Worm (Caenorhabditis elegans) whole organism, L3 larva: Measurements from ENCODE around the gene C55A6.1.

Experiments used
- R02D3.7 ChIP-seq: fragments of 150-350 bp; optimal IDR thresholded peaks from 2 replicates; lab custom pipeline; 2014; ENCODE audit warnings: missing biosample characterization, missing genetic modification characterization
- ZK546.5 ChIP-seq: sonication (generic microtip); optimal IDR thresholded peaks from 2 replicates; lab custom pipeline; 2017; ENCODE audit warnings: missing biosample characterization, missing genetic modification characterization
- aly-2 ChIP-seq: fragments of 150-350 bp; optimal IDR thresholded peaks from 2 replicates; lab custom pipeline; 2014; ENCODE audit warnings: missing biosample characterization, missing genetic modification characterization
- ama-1 ChIP-seq: fragments of 150-350 bp; optimal IDR thresholded peaks from 2 replicates; lab custom pipeline; 2018
- ceh-28 ChIP-seq: fragments of 150-350 bp; optimal IDR thresholded peaks from 2 replicates; lab custom pipeline; 2014; ENCODE audit warnings: missing biosample characterization, missing genetic modification reagents, missing genetic modification characterization
- ceh-82 ChIP-seq: fragments of 150-350 bp; optimal IDR thresholded peaks from 2 replicates; lab custom pipeline; 2014; ENCODE audit warnings: missing biosample characterization, missing genetic modification characterization
- ceh-9 ChIP-seq: sonication (generic microtip); optimal IDR thresholded peaks from 2 replicates; lab custom pipeline; 2018; ENCODE audit warnings: missing biosample characterization, missing genetic modification characterization
- daf-12 ChIP-seq: fragments of 150-350 bp; optimal IDR thresholded peaks from 2 replicates; lab custom pipeline; 2014; ENCODE audit warnings: missing biosample characterization, missing genetic modification reagents, missing genetic modification characterization
- egl-27 ChIP-seq: sonication (generic microtip); optimal IDR thresholded peaks from 4 replicates; lab custom pipeline; 2017; ENCODE audit warnings: missing biosample characterization, missing genetic modification reagents, missing genetic modification characterization
- egl-5 ChIP-seq: fragments of 150-350 bp; optimal IDR thresholded peaks from 2 replicates; lab custom pipeline; 2017; ENCODE audit warnings: missing biosample characterization, missing genetic modification reagents, missing genetic modification characterization, inconsistent platforms
- elt-1 ChIP-seq: fragments of 150-350 bp; optimal IDR thresholded peaks from 2 replicates; lab custom pipeline; 2014; ENCODE audit warnings: missing biosample characterization, missing genetic modification characterization
- elt-2 ChIP-seq: sonication (generic microtip); optimal IDR thresholded peaks from 2 replicates; lab custom pipeline; 2016; ENCODE audit warnings: missing genetic modification reagents, mild to moderate bottlenecking, missing genetic modification characterization, missing compliant biosample characterization
- fkh-10 ChIP-seq: sonication (generic microtip); optimal IDR thresholded peaks from 2 replicates; lab custom pipeline; 2017; ENCODE audit warnings: missing biosample characterization, missing genetic modification reagents, missing genetic modification characterization
- fkh-2 ChIP-seq: fragments of 150-350 bp; optimal IDR thresholded peaks from 2 replicates; lab custom pipeline; 2014; ENCODE audit warnings: missing biosample characterization, missing genetic modification reagents, missing genetic modification characterization
- fos-1 ChIP-seq: fragments of 150-350 bp; optimal IDR thresholded peaks from 2 replicates; lab custom pipeline; 2014; ENCODE audit warnings: missing biosample characterization, missing genetic modification characterization
- jun-1 ChIP-seq: fragments of 150-350 bp; optimal IDR thresholded peaks from 2 replicates; lab custom pipeline; 2014; ENCODE audit warnings: missing biosample characterization, missing genetic modification reagents, missing genetic modification characterization
- lin-15B ChIP-seq: fragments of 150-350 bp; optimal IDR thresholded peaks from 2 replicates; lab custom pipeline; 2014; ENCODE audit warnings: missing biosample characterization, missing genetic modification characterization
- lin-39 ChIP-seq: fragments of 150-350 bp; optimal IDR thresholded peaks from 2 replicates; lab custom pipeline; 2018; ENCODE audit warnings: missing biosample characterization, missing genetic modification reagents, missing genetic modification characterization
- lsy-12 ChIP-seq: sonication (generic microtip); optimal IDR thresholded peaks from 2 replicates; lab custom pipeline; 2016; ENCODE audit warnings: mild to moderate bottlenecking, missing genetic modification characterization, missing compliant biosample characterization
- nfya-1 ChIP-seq: sonication (generic microtip); optimal IDR thresholded peaks from 2 replicates; lab custom pipeline; 2017; ENCODE audit warnings: missing genetic modification characterization, mild to moderate bottlenecking, missing compliant biosample characterization, antibody characterized with exemption, moderate library complexity; ENCODE audit not compliant: insufficient read depth
- nhr-12 ChIP-seq: fragments of 150-350 bp; optimal IDR thresholded peaks from 2 replicates; lab custom pipeline; 2014; ENCODE audit warnings: missing biosample characterization, missing genetic modification characterization
- nhr-23 ChIP-seq: fragments of 150-350 bp; optimal IDR thresholded peaks from 2 replicates; lab custom pipeline; 2014; ENCODE audit warnings: missing biosample characterization, missing genetic modification reagents, missing genetic modification characterization
- nhr-237 ChIP-seq: fragments of 150-350 bp; optimal IDR thresholded peaks from 2 replicates; lab custom pipeline; 2014; ENCODE audit warnings: missing biosample characterization, missing genetic modification characterization
- nhr-28 ChIP-seq: fragments of 150-350 bp; optimal IDR thresholded peaks from 2 replicates; lab custom pipeline; 2014; ENCODE audit warnings: missing biosample characterization, missing genetic modification characterization
- nhr-77 ChIP-seq: fragments of 150-350 bp; optimal IDR thresholded peaks from 2 replicates; lab custom pipeline; 2014; ENCODE audit warnings: missing biosample characterization, missing genetic modification characterization
- pqm-1 ChIP-seq: fragments of 150-350 bp; optimal IDR thresholded peaks from 2 replicates; lab custom pipeline; 2017; ENCODE audit warnings: missing biosample characterization, missing genetic modification characterization, inconsistent platforms
- sea-2 ChIP-seq: fragments of 150-350 bp; sonication (generic microtip); optimal IDR thresholded peaks from 4 replicates; lab custom pipeline; 2014; ENCODE audit warnings: missing biosample characterization, missing genetic modification reagents, missing genetic modification characterization
- snpc-4 ChIP-seq: fragments of 150-350 bp; optimal IDR thresholded peaks from 2 replicates; lab custom pipeline; 2014; ENCODE audit warnings: missing biosample characterization, missing genetic modification characterization
- tbx-2 ChIP-seq: sonication (generic microtip); optimal IDR thresholded peaks from 2 replicates; lab custom pipeline; 2016; ENCODE audit warnings: mild to moderate bottlenecking, missing genetic modification characterization, missing compliant biosample characterization
- unc-62 ChIP-seq: fragments of 150-350 bp; sonication (generic microtip); optimal IDR thresholded peaks from 4 replicates; lab custom pipeline; 2014; ENCODE audit warnings: missing biosample characterization, missing genetic modification reagents, missing genetic modification characterization
- zag-1 ChIP-seq: fragments of 150-350 bp; optimal IDR thresholded peaks from 2 replicates; lab custom pipeline; 2014; ENCODE audit warnings: missing biosample characterization, missing genetic modification characterization
- ztf-11 ChIP-seq: fragments of 150-350 bp; optimal IDR thresholded peaks from 2 replicates; lab custom pipeline; 2014; ENCODE audit warnings: missing biosample characterization, missing genetic modification characterization
- ztf-4 ChIP-seq: fragments of 150-350 bp; optimal IDR thresholded peaks from 2 replicates; lab custom pipeline; 2014; ENCODE audit warnings: missing biosample characterization, missing genetic modification characterization

The C55A6.1 gene

ce11 chrV:11474399-11474798 lies 30.4 kb downstream of the C55A6.1 start, which contains the start of gene nas-22:
Gene nas-22, plus strand, starts transcription at chrV:11474699.
- TF ChIP-seq tbx-2 (tag; lab: Kevin White, UChicago) (no peak), aly-2 (tag; lab: Kevin White, UChicago) (no peak), nhr-77 (no peak), nhr-237 (no peak), snpc-4 (tag; lab: Kevin White, UChicago) (no peak), ZK546.5 (no peak), egl-5 (tag; lab: Kevin White, UChicago) (no peak)
- TF ChIP-seq, all 47 proteins: peak for 0

- TF ChIP-seq egl-27 (tag; lab: Kevin White, UChicago) (no peak), lin-15B (tag; lab: Kevin White, UChicago) (no peak), fkh-10 (GFP tag; lab: Kevin White, UChicago) (no peak), jun-1 (no peak), sea-2 (no peak), ceh-28 (tag; lab: Kevin White, UChicago) (no peak), daf-12 (tag; lab: Kevin White, UChicago) (no peak), fos-1 (no peak), tbx-2 (tag; lab: Kevin White, UChicago) (no peak), fkh-2 (tag; lab: Kevin White, UChicago) (no peak), R02D3.7 (no peak), egl-5 (tag; lab: Kevin White, UChicago) (no peak)
These were observed 32.6 kb downstream of the C55A6.1 start, which contains the start of the genes nas-20 and nas-21 for ce11 chrV:11472209-11472608. Gene nas-20, minus strand, starts transcription at chrV:11472309. Gene nas-21, plus strand, starts transcription at chrV:11472564.

DNA sequence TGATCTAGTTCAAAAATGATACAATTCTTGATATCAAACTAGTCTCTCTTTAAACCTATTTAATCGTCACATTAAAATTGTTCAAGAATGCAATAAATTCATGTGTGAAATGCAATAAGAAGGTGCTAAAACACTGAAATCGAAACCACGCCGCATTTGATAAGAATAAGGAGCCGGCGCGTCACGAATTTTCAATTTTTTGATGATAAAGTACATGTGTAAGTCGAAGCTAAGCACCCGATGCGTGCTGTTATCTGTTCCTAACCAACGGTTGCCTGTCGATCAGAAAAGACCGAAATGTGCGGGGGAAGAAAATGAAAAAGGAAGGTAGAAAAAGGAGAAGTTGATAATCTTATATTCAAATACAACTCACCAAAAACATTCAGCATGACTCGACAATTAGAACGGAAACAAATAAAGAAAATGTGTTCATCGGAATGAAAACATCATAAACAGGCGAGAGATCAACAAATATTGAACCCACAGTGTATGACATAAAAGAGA lies 34.5 kb downstream of the C55A6.1 start, which contains the start of gene aat-6:
Gene aat-6 (minus strand): TSS at position 454 of the 504 bp plus-strand sequence.
- TF ChIP-seq jun-1 (peak; percentile 37), ztf-4 (tag; lab: Kevin White, UChicago) (no peak), egl-27 (tag; lab: Kevin White, UChicago) (no peak), zag-1 (tag; lab: Kevin White, UChicago) (no peak), ZK546.5 (no peak), ama-1 (no peak), elt-2 (tag; lab: Kevin White, UChicago) (peak; percentile 97), nhr-12 (no peak), nfya-1 (tag; lab: Kevin White, UChicago) (no peak), daf-12 (tag; lab: Kevin White, UChicago) (no peak), pqm-1 (peak; percentile 86), nhr-28 (no peak), ceh-9 (tag; lab: Kevin White, UChicago) (no peak), lin-39 (no peak)

DNA sequence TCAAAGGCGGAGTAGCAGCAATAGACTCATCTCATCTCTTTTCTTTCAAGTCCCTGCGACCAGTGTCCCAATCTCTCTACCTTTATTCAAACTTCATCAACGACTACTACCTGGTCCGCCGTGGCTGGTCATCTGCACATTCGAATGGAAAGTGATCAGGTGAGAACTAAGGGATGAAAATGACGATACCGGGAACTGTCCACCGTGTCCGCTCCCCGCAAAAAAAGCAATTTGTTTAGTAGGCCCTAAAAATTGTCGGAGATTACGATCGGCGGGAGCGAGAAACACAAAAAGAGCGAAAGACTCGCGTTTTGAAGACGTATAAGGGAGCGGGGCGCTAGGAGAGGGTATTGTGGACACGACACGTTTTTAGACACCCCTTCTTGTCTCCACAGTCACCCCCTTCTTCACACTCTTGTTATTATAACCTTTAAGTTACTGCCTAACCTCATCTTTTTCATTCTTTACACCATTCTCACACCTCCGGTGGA lies 41.8 kb downstream of the C55A6.1 start, which contains the start of gene zipt-16:
Gene zipt-16 (plus strand): TSS at position 51 of the 491 bp plus-strand sequence.
- TF ChIP-seq ztf-11 (tag; lab: Kevin White, UChicago) = no peak
- TF ChIP-seq elt-1 (tag; lab: Kevin White, UChicago) = peak; percentile 13
- TF ChIP-seq, all 47 proteins: peak for 1

DNA sequence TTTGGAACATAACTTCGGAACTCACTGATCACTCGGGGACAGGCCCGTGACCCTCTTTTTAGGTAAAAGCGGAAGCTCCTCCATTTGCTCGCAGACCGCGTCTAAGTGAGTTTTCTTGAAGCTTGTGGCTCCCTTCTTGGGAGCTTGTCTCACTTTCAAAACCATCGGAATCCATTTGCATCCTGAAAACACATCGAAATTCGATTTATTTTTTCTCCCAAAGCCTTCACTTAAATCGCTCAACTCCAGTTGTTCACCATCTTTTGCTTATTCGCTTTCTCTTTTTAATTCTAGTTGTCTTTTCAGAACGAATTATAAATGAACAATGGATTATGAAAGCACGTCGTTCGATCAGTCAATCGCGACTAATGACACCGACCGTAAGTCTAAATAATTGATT lies 45.5 kb downstream of the C55A6.1 start, which contains the start of gene T11F9.1:
Gene T11F9.1 (plus strand): TSS at position 301 of the 400 bp plus-strand sequence.
- TF ChIP-seq nhr-23 (tag; lab: Kevin White, UChicago) (no peak), ceh-82 (no peak), snpc-4 (tag; lab: Kevin White, UChicago) (no peak)
- TF ChIP-seq, all 47 proteins: peak for 0

- TF ChIP-seq unc-62 (GFP tag; lab: Kevin White, UChicago) (no peak), fkh-2 (tag; lab: Kevin White, UChicago) (no peak), lin-15B (tag; lab: Kevin White, UChicago) (no peak), ceh-28 (tag; lab: Kevin White, UChicago) (no peak), daf-12 (tag; lab: Kevin White, UChicago) (no peak), ztf-11 (tag; lab: Kevin White, UChicago) (no peak), R02D3.7 (no peak), lsy-12 (tag; lab: Kevin White, UChicago) (no peak), ceh-9 (tag; lab: Kevin White, UChicago) (no peak), sea-2 (no peak)
- TF ChIP-seq, all 47 proteins: peak for 0
These were observed 49.9 kb downstream of the C55A6.1 start for ce11 chrV:11454917-11455316.
